Fruit fly (Drosophila melanogaster): ENCODE results near the gene Ccdc56.

Ccdc56 gene

DNA sequence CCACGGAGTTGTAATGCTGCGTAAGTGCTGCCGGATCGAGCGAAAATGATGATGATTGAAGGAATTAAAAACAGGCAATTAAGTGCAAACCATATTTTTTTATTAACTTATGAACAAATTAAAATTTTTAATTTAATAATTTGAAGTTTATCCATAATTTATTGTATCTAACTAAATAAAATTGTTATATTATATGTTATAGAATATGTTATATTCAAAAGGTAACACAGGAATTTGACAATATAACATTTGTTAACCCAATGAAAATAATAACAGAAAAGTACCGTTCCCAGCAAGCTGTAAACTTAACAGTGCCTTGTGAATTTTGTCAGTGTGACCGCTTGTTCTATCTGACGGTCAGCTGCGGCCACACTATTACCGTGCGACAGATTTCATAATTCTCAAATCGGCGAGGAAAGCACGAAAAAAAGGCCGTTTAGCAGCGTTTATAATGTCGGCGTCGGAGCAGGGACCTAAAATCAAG lies at the start of gene Ccdc56, which contains the start of gene mtTFB1 (continued):
- TF ChIP-seq sim (GFP tag; IDR thresholded peaks at IDR 0.05), result no peak
- TF ChIP-seq CG2875 (GFP tag; optimal IDR thresholded peaks at IDR 0.05), result no peak
- TF ChIP-seq ttk (GFP tag; IDR thresholded peaks at IDR 0.05), result no peak
- no peak for TF ChIP-seq CG32767 (GFP tag; IDR thresholded peaks at IDR 0.05)
- no peak for TF ChIP-seq fd3F (GFP tag; optimal IDR thresholded peaks at IDR 0.05)
- no peak for TF ChIP-seq CG6683 (GFP tag; optimal IDR thresholded peaks at IDR 0.05)
- TF ChIP-seq scrt (GFP tag; optimal IDR thresholded peaks at IDR 0.05), result no peak
- no peak for TF ChIP-seq ro (GFP tag; IDR thresholded peaks at IDR 0.05)
- TF ChIP-seq wdn (GFP tag; IDR thresholded peaks at IDR 0.05), result no peak
- TF ChIP-seq CG9727 (GFP tag; optimal IDR thresholded peaks at IDR 0.05), result no peak
- no peak for TF ChIP-seq Camta (GFP tag; optimal IDR thresholded peaks at IDR 0.05)
- TF ChIP-seq Atf3 (GFP tag; optimal IDR thresholded peaks at IDR 0.05), result no peak
- no peak for TF ChIP-seq esg (GFP tag; conservative IDR thresholded peaks at IDR 0.05)
- TF ChIP-seq CG14710 (tag; optimal IDR thresholded peaks at IDR 0.05), result peak; percentile 54
- TF ChIP-seq bowl (GFP tag; IDR thresholded peaks at IDR 0.05), result no peak
- TF ChIP-seq aop (GFP tag; IDR thresholded peaks at IDR 0.05), result no peak
- no peak for TF ChIP-seq Ptx1 (GFP tag; IDR thresholded peaks at IDR 0.05)
- TF ChIP-seq CrebB (tag; optimal IDR thresholded peaks at IDR 0.05), result no peak
- TF ChIP-seq CG4404 (GFP tag; IDR thresholded peaks at IDR 0.05), result no peak
- TF ChIP-seq Taf1 (GFP tag; IDR thresholded peaks at IDR 0.05), result no peak
- peak; percentile 13 for TF ChIP-seq Bteb2 (GFP tag; optimal IDR thresholded peaks at IDR 0.05)
- no peak for TF ChIP-seq kah (GFP tag; optimal IDR thresholded peaks at IDR 0.05)
- TF ChIP-seq Six4 (GFP tag; optimal IDR thresholded peaks at IDR 0.05), result no peak
- no peak for TF ChIP-seq twi (tag; optimal IDR thresholded peaks at IDR 0.05)
- TF ChIP-seq Max (GFP tag; optimal IDR thresholded peaks at IDR 0.05), result no peak
- TF ChIP-seq sob (GFP tag; IDR thresholded peaks at IDR 0.05), result no peak
- no peak for TF ChIP-seq Dbx (GFP tag; IDR thresholded peaks at IDR 0.05)
- no peak for TF ChIP-seq CG11247 (GFP tag; IDR thresholded peaks at IDR 0.05)
- TF ChIP-seq C15 (GFP tag; IDR thresholded peaks at IDR 0.05), result no peak
- no peak for TF ChIP-seq Gug (GFP tag; IDR thresholded peaks at IDR 0.05)
- TF ChIP-seq CG11560 (tag; IDR thresholded peaks at IDR 0.05), result no peak
- no peak for TF ChIP-seq CG8290 (GFP tag; optimal IDR thresholded peaks at IDR 0.05)
- peak in 1 of 2 experiments; percentile 30 for TF ChIP-seq CG8290 (tag; optimal IDR thresholded peaks at IDR 0.05)
- no peak for TF ChIP-seq tin (GFP tag; optimal IDR thresholded peaks at IDR 0.05)
- no peak for TF ChIP-seq CG2129 (GFP tag; IDR thresholded peaks at IDR 0.05; ENCODE audit: partially characterized antibody)
- TF ChIP-seq CG15514 (GFP tag; optimal IDR thresholded peaks at IDR 0.05), result peak; percentile 53
- no peak for TF ChIP-seq gsb-n (tag; optimal IDR thresholded peaks at IDR 0.05)
- TF ChIP-seq tna (GFP tag; IDR thresholded peaks at IDR 0.05; ENCODE audit: partially characterized antibody), result 0 out of 2 replicates have a peak, but pooled peaks have one; percentile 20
- TF ChIP-seq CG5180 (GFP tag; optimal IDR thresholded peaks at IDR 0.05), result no peak
- TF ChIP-seq CG34422 (GFP tag; IDR thresholded peaks at IDR 0.05), result no peak
- TF ChIP-seq fd96Cb (tag; optimal IDR thresholded peaks at IDR 0.05), result no peak
- no peak for TF ChIP-seq Trl (optimal IDR thresholded peaks at IDR 0.05)
- no peak for TF ChIP-seq Trl (GFP tag; optimal IDR thresholded peaks at IDR 0.05)
- no peak for TF ChIP-seq CG11696 (GFP tag; IDR thresholded peaks at IDR 0.05)
- TF ChIP-seq ap (GFP tag; IDR thresholded peaks at IDR 0.05), result no peak
- TF ChIP-seq Optix (GFP tag; IDR thresholded peaks at IDR 0.05), result no peak
- TF ChIP-seq CG10565 (GFP tag; optimal IDR thresholded peaks at IDR 0.05), result no peak
- TF ChIP-seq Nf-YC (tag; optimal IDR thresholded peaks at IDR 0.05), result no peak
- no peak for TF ChIP-seq Eip74EF (GFP tag; optimal IDR thresholded peaks at IDR 0.05)
- TF ChIP-seq CG30403 (GFP tag; optimal IDR thresholded peaks at IDR 0.05), result peak; percentile 0
- no peak for TF ChIP-seq HmgZ (tag; optimal IDR thresholded peaks at IDR 0.05)
- no peak for TF ChIP-seq CG8281 (tag; optimal IDR thresholded peaks at IDR 0.05)
- peak; percentile 77 for TF ChIP-seq sens (GFP tag)

All from whole organism, embryonic.